Fruit fly (Drosophila melanogaster): ENCODE measurements around the gene Elo68beta.

DNA sequence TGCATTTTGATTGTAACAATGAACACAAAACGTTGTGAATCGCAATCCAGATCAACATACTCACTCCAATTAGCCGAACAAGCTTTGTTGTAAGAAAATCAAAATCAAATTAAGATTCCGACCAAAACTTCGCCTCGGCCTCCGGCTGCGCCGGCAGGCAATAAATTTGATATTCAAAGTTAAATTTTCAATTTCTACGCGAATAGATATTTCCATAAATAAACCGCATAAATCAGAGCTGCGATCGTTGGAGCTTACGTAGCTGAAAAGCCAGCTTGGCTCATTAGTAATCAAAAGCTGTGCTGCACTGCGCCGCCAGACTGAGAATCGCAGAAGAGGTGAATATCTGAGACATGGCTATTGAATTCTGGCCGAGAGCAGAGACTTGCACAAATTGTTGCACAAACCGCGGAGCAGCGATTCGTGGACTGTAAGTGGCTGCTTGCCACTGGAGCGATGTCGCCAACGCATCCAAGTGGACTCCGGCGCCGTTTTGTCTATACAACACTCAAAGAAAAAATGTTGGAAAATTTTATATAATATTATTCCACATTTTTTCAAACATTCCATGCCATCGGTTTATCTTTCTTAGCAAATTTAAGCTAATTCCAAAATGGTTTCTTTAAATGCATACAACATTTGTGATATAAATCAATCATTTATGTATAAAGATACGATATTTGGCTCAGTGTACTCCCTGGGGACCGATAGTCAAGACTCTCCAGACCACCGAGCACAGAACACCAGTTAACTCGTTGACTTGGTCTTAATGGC is 47.2 kb upstream of the Elo68beta start:
- TF ChIP-seq HmgD (GFP tag; optimal IDR thresholded peaks at IDR 0.05) (no peak), dysf (GFP tag; IDR thresholded peaks at IDR 0.05) (peak; percentile 70), CG5245 (GFP tag; optimal IDR thresholded peaks at IDR 0.05) (peak; percentile 18), CG31388 (GFP tag; optimal IDR thresholded peaks at IDR 0.05) (no peak), usp (GFP tag; optimal IDR thresholded peaks at IDR 0.05) (no peak), CG14441 (GFP tag; IDR thresholded peaks at IDR 0.05) (peak; percentile 49; the same call in 1 of the 2 replicates), CG7786 (GFP tag; optimal IDR thresholded peaks at IDR 0.05) (no peak), toy (GFP tag; IDR thresholded peaks at IDR 0.05) (no peak)
